Fruit fly (Drosophila melanogaster) whole organism, embryonic: ENCODE measurements around the gene beta4GalT7.

Experiments
- CG10431 ChIP-seq: fragments of 200-800 bp; sonication (Bioruptor generic); optimal IDR thresholded peaks from 3 replicates; lab custom pipeline; 2018; ENCODE audit warnings: missing biosample characterization, mild to moderate bottlenecking, missing genetic modification characterization
- CG15479 ChIP-seq: fragments of 200-800 bp; sonication (Bioruptor generic); optimal IDR thresholded peaks from 3 replicates; lab custom pipeline; 2019; ENCODE audit warnings: missing biosample characterization, mild to moderate bottlenecking, missing genetic modification characterization, moderate library complexity
- CG3281 ChIP-seq: fragments of 200-800 bp; sonication (Bioruptor generic); optimal IDR thresholded peaks from 3 replicates; lab custom pipeline; 2017; ENCODE audit warnings: missing biosample characterization, mild to moderate bottlenecking, missing genetic modification characterization
- CG4328 ChIP-seq: fragments of 200-800 bp; sonication (Bioruptor generic); optimal IDR thresholded peaks from 3 replicates; lab custom pipeline; 2017; ENCODE audit warnings: missing biosample characterization, missing genetic modification reagents, missing genetic modification characterization
- H15 ChIP-seq: fragments of 200-800 bp; sonication (Bioruptor generic); IDR thresholded peaks from 3 replicates; pipeline ENCODE4 v1.3.6; 2022; ENCODE audit warnings: missing biosample characterization, missing genetic modification characterization
- Hey ChIP-seq: fragments of 200-800 bp; sonication (Bioruptor generic); optimal IDR thresholded peaks from 3 replicates; lab custom pipeline; 2018; ENCODE audit warnings: missing biosample characterization, mild to moderate bottlenecking, missing genetic modification characterization
- Spps ChIP-seq: fragments of 200-800 bp; sonication (Bioruptor generic); optimal IDR thresholded peaks from 2 replicates; lab custom pipeline; 2018; ENCODE audit warnings: missing biosample characterization, mild to moderate bottlenecking, missing genetic modification characterization
- fru ChIP-seq: fragments of >200 bp; optimal IDR thresholded peaks from 2 replicates; lab custom pipeline; 2017
- hb ChIP-seq: fragments of 200-800 bp; sonication (Bioruptor generic); IDR thresholded peaks from 3 replicates; pipeline ENCODE4 v1.3.6; 2022; ENCODE audit warnings: missing biosample characterization, missing genetic modification characterization; ENCODE audit not compliant: partially characterized antibody

DNA sequence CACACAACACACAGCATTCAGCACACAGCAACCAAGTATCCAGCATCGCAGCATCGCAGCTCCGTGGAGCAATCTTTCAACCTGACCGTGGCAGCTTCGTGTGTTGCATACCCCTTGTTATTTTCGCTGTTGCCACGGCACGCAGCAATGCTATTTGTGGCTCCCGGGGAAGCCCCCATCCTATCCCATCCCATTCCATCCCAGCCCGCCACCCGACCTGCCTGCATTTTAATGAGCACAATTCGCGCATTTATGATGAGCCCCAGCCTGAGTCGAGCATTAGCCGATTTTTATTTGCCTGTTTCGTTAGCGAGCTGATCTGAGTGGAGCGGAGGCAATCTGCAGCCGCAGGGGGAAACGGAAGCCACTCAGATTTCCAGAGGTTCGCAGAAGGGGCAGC, 23.5 kb upstream of the beta4GalT7 start:
- TF ChIP-seq Spps (no peak), CG15479 (GFP tag; lab: Kevin White, UChicago) (no peak), CG3281 (GFP tag; lab: Kevin White, UChicago) (no peak), CG4328 (GFP tag; lab: Kevin White, UChicago) (no peak), fru (lab: Kevin White, UChicago) (no peak), hb (GFP tag; lab: Robert Waterston, UW) (no peak), H15 (GFP tag; lab: Robert Waterston, UW) (no peak), CG10431 (GFP tag; lab: Kevin White, UChicago) (no peak), Hey (tag; lab: Kevin White, UChicago) (no peak)
